Fruit fly (Drosophila melanogaster) whole organism, embryonic: Measurements from ENCODE around the gene lap.

ENCODE experiments used
- CG10274 ChIP-seq: fragments of 200-800 bp; sonication (Bioruptor generic); optimal IDR thresholded peaks from 3 replicates; lab custom pipeline; 2017; ENCODE audit warnings: missing biosample characterization, mild to moderate bottlenecking, missing genetic modification characterization
- CG10654 ChIP-seq: fragments of 200-800 bp; sonication (Bioruptor generic); optimal IDR thresholded peaks from 2 replicates; lab custom pipeline; 2016; ENCODE audit warnings: missing biosample characterization, missing genetic modification characterization
- CG13296 ChIP-seq: fragments of 200-800 bp; sonication (Bioruptor generic); optimal IDR thresholded peaks from 3 replicates; lab custom pipeline; 2018; ENCODE audit warnings: missing biosample characterization, mild to moderate bottlenecking, missing genetic modification characterization
- CG14710 ChIP-seq: fragments of 200-800 bp; sonication (Bioruptor generic); optimal IDR thresholded peaks from 3 replicates; lab custom pipeline; 2019; ENCODE audit warnings: missing biosample characterization, mild to moderate bottlenecking, missing genetic modification characterization, moderate library complexity
- CG15011 ChIP-seq: fragments of 200-800 bp; sonication (Bioruptor generic); optimal IDR thresholded peaks from 3 replicates; lab custom pipeline; 2018; ENCODE audit warnings: missing biosample characterization, mild to moderate bottlenecking, missing genetic modification characterization
- CG15073 ChIP-seq: fragments of 200-800 bp; sonication (Bioruptor generic); optimal IDR thresholded peaks from 2 replicates; lab custom pipeline; 2016; ENCODE audit warnings: missing biosample characterization, missing genetic modification characterization
- CG1529 ChIP-seq: fragments of 200-800 bp; sonication (Bioruptor generic); optimal IDR thresholded peaks from 3 replicates; lab custom pipeline; 2018; ENCODE audit warnings: missing biosample characterization, missing genetic modification characterization
- CG15479 ChIP-seq: fragments of 200-800 bp; sonication (Bioruptor generic); optimal IDR thresholded peaks from 3 replicates; lab custom pipeline; 2019; ENCODE audit warnings: missing biosample characterization, mild to moderate bottlenecking, missing genetic modification characterization, moderate library complexity
- CG17359 ChIP-seq: fragments of 200-800 bp; sonication (Bioruptor generic); optimal IDR thresholded peaks from 3 replicates; lab custom pipeline; 2018; ENCODE audit warnings: missing biosample characterization, mild to moderate bottlenecking, missing genetic modification characterization, moderate library complexity
- CG17568 ChIP-seq: fragments of 200-800 bp; sonication (Bioruptor generic); optimal IDR thresholded peaks from 2 replicates; lab custom pipeline; 2018; ENCODE audit warnings: missing biosample characterization, mild to moderate bottlenecking, missing genetic modification characterization, moderate library complexity
- CG30431 ChIP-seq: fragments of 200-800 bp; sonication (Bioruptor generic); optimal IDR thresholded peaks from 2 replicates; lab custom pipeline; 2017; ENCODE audit warnings: missing biosample characterization, missing genetic modification characterization
- CG31224 ChIP-seq: fragments of 200-800 bp; sonication (Bioruptor generic); IDR thresholded peaks from 2 replicates; pipeline ENCODE4 v1.3.6; 2022; ENCODE audit warnings: missing biosample characterization, missing genetic modification characterization
- CG31365 ChIP-seq: fragments of 200-800 bp; sonication (Bioruptor generic); optimal IDR thresholded peaks from 2 replicates; lab custom pipeline; 2018; ENCODE audit warnings: missing biosample characterization, mild to moderate bottlenecking, missing genetic modification characterization
- CG32772 ChIP-seq: fragments of 200-800 bp; sonication (Bioruptor generic); IDR thresholded peaks from 2 replicates; pipeline ENCODE4 v1.3.6; 2022; ENCODE audit warnings: missing biosample characterization, missing genetic modification characterization
- CG33213 ChIP-seq: fragments of 200-800 bp; sonication (Bioruptor generic); optimal IDR thresholded peaks from 3 replicates; lab custom pipeline; 2016; ENCODE audit warnings: missing biosample characterization, missing genetic modification characterization
- CG3995 ChIP-seq: fragments of 200-800 bp; sonication (Bioruptor generic); optimal IDR thresholded peaks from 3 replicates; lab custom pipeline; 2016; ENCODE audit warnings: missing biosample characterization, missing genetic modification characterization
- CG4404 ChIP-seq: fragments of 200-800 bp; sonication (Bioruptor generic); IDR thresholded peaks from 2 replicates; pipeline ENCODE4 v1.3.6; 2022; ENCODE audit warnings: missing biosample characterization, missing genetic modification characterization
- CG4617 ChIP-seq: fragments of 200-800 bp; sonication (Bioruptor generic); optimal IDR thresholded peaks from 3 replicates; lab custom pipeline; 2016; ENCODE audit warnings: missing biosample characterization, missing genetic modification characterization, borderline replicate concordance
- CG6689 ChIP-seq: fragments of 200-800 bp; sonication (Bioruptor generic); IDR thresholded peaks from 2 replicates; pipeline ENCODE4 v1.3.6; 2022; ENCODE audit warnings: missing biosample characterization, missing genetic modification characterization
- CG7271 ChIP-seq: fragments of 200-800 bp; sonication (Bioruptor generic); optimal IDR thresholded peaks from 2 replicates; lab custom pipeline; 2018; ENCODE audit warnings: missing biosample characterization, mild to moderate bottlenecking, missing genetic modification characterization, moderate library complexity
- CG8765 ChIP-seq: fragments of 200-800 bp; sonication (Bioruptor generic); IDR thresholded peaks from 2 replicates; pipeline ENCODE4 v1.3.6; 2022; ENCODE audit warnings: missing biosample characterization, missing genetic modification characterization
- CG9727 ChIP-seq: fragments of 200-800 bp; sonication (Bioruptor generic); optimal IDR thresholded peaks from 3 replicates; lab custom pipeline; 2017; ENCODE audit warnings: missing biosample characterization, mild to moderate bottlenecking, missing genetic modification characterization
- Dll ChIP-seq: fragments of 200-800 bp; sonication (Bioruptor generic); IDR thresholded peaks from 4 replicates; pipeline ENCODE4 v1.3.6; 2022; ENCODE audit warnings: missing biosample characterization, missing genetic modification characterization; ENCODE audit not compliant: partially characterized antibody
- Fer1 ChIP-seq: fragments of 200-800 bp; sonication (Bioruptor generic); optimal IDR thresholded peaks from 2 replicates; lab custom pipeline; 2017; ENCODE audit warnings: missing biosample characterization, mild to moderate bottlenecking, missing genetic modification characterization
- Gug ChIP-seq: fragments of 200-800 bp; sonication (Bioruptor generic); IDR thresholded peaks from 4 replicates; pipeline ENCODE4 v1.3.6; 2022; ENCODE audit warnings: missing biosample characterization, missing genetic modification characterization
- HHEX ChIP-seq: fragments of 200-800 bp; sonication (Bioruptor generic); optimal IDR thresholded peaks from 3 replicates; lab custom pipeline; 2017; ENCODE audit warnings: missing biosample characterization, mild to moderate bottlenecking, missing genetic modification characterization, missing genetic modification reagents
- HLHmδ ChIP-seq: fragments of 200-800 bp; sonication (Bioruptor generic); optimal IDR thresholded peaks from 2 replicates; lab custom pipeline; 2018; ENCODE audit warnings: missing biosample characterization, mild to moderate bottlenecking, missing genetic modification characterization, moderate library complexity
- Hr78 ChIP-seq, 2 experiments: fragments of 200-800 bp in 1 of 2; fragments of >200 bp in 1 of 2; sonication (Bioruptor generic) in 1 of 2; optimal IDR thresholded peaks; 2 replicates each; lab custom pipeline; 2017 to 2019; ENCODE audit warnings: missing biosample characterization in 2 of 2, missing genetic modification characterization in 2 of 2, mild to moderate bottlenecking in 1 of 2, moderate library complexity in 1 of 2
- MTF-1 ChIP-seq: fragments of 200-800 bp; sonication (Bioruptor generic); optimal IDR thresholded peaks from 2 replicates; lab custom pipeline; 2018; ENCODE audit warnings: missing biosample characterization, mild to moderate bottlenecking, missing genetic modification characterization, borderline replicate concordance
- Med ChIP-seq: fragments of 200-800 bp; sonication (Bioruptor generic); peaks from one replicate; lab custom pipeline; 2016; ENCODE audit warnings: missing biosample characterization, missing genetic modification characterization, mild to moderate bottlenecking, inconsistent platforms, moderate library complexity
- Mes4 ChIP-seq: fragments of 200-800 bp; sonication (Bioruptor generic); optimal IDR thresholded peaks from 2 replicates; lab custom pipeline; 2016; ENCODE audit warnings: missing biosample characterization, missing genetic modification characterization
- NK7.1 ChIP-seq: fragments of 200-800 bp; sonication (Bioruptor generic); optimal IDR thresholded peaks from 3 replicates; lab custom pipeline; 2016; ENCODE audit warnings: missing biosample characterization, missing genetic modification characterization
- Rfx ChIP-seq: fragments of 200-800 bp; sonication (Bioruptor generic); IDR thresholded peaks from 2 replicates; pipeline ENCODE4 v1.3.6; 2022; ENCODE audit warnings: missing biosample characterization, missing genetic modification characterization
- YL-1 ChIP-seq: fragments of 200-800 bp; sonication (Bioruptor generic); optimal IDR thresholded peaks from 3 replicates; lab custom pipeline; 2017; ENCODE audit warnings: missing biosample characterization, mild to moderate bottlenecking, missing genetic modification characterization
- ato ChIP-seq: fragments of 200-800 bp; sonication (Bioruptor generic); IDR thresholded peaks from 2 replicates; pipeline ENCODE4 v1.3.6; 2022; ENCODE audit warnings: missing biosample characterization, missing genetic modification characterization; ENCODE audit not compliant: partially characterized antibody
- caup ChIP-seq: fragments of 200-800 bp; sonication (Bioruptor generic); optimal IDR thresholded peaks from 3 replicates; lab custom pipeline; 2017; ENCODE audit warnings: missing biosample characterization, mild to moderate bottlenecking, missing genetic modification characterization, moderate library complexity; ENCODE audit not compliant: severe bottlenecking
- crc ChIP-seq: fragments of 200-800 bp; sonication (Bioruptor generic); optimal IDR thresholded peaks from 2 replicates; lab custom pipeline; 2016; ENCODE audit warnings: missing biosample characterization, missing genetic modification characterization
- crp ChIP-seq, 2 experiments: fragments of 200-800 bp; sonication (Bioruptor generic); optimal IDR thresholded peaks; 2 replicates in 1 of 2; 3 replicates in 1 of 2; lab custom pipeline; 2017; ENCODE audit warnings: missing biosample characterization in 2 of 2, missing genetic modification characterization in 2 of 2, mild to moderate bottlenecking in 1 of 2, moderate library complexity in 1 of 2
- dm ChIP-seq: fragments of 200-800 bp; sonication (Bioruptor generic); optimal IDR thresholded peaks from 3 replicates; lab custom pipeline; 2016; ENCODE audit warnings: missing biosample characterization, missing genetic modification characterization
- dmrt99B ChIP-seq: fragments of 200-800 bp; sonication (Bioruptor generic); optimal IDR thresholded peaks from 2 replicates; lab custom pipeline; 2018; ENCODE audit warnings: missing biosample characterization, mild to moderate bottlenecking, missing genetic modification characterization, moderate library complexity
- eve ChIP-seq, 2 experiments: fragments of >200 bp; optimal IDR thresholded peaks; 2 replicates each; lab custom pipeline; 2017; ENCODE audit warnings: missing biosample characterization in 2 of 2, missing genetic modification characterization in 2 of 2
- ewg ChIP-seq: fragments of 200-800 bp; sonication (Bioruptor generic); optimal IDR thresholded peaks from 3 replicates; lab custom pipeline; 2017; ENCODE audit warnings: mild to moderate bottlenecking, missing biosample characterization, missing genetic modification reagents, missing genetic modification characterization
- mld ChIP-seq: fragments of 200-800 bp; sonication (Bioruptor generic); IDR thresholded peaks from 3 replicates; pipeline ENCODE4 v1.3.6; 2022; ENCODE audit warnings: missing biosample characterization, missing genetic modification characterization; ENCODE audit not compliant: partially characterized antibody
- nmo ChIP-seq: fragments of 200-800 bp; sonication (Bioruptor generic); optimal IDR thresholded peaks from 2 replicates; lab custom pipeline; 2018; ENCODE audit warnings: missing biosample characterization, mild to moderate bottlenecking, missing genetic modification characterization, moderate library complexity
- sima ChIP-seq: fragments of 200-800 bp; sonication (Bioruptor generic); optimal IDR thresholded peaks from 2 replicates; lab custom pipeline; 2016; ENCODE audit warnings: missing biosample characterization, missing genetic modification characterization
- slbo ChIP-seq: fragments of 200-800 bp; sonication (Bioruptor generic); IDR thresholded peaks from 2 replicates; pipeline ENCODE4 v1.3.6; 2022; ENCODE audit warnings: missing biosample characterization, missing genetic modification characterization

The lap gene

DNA sequence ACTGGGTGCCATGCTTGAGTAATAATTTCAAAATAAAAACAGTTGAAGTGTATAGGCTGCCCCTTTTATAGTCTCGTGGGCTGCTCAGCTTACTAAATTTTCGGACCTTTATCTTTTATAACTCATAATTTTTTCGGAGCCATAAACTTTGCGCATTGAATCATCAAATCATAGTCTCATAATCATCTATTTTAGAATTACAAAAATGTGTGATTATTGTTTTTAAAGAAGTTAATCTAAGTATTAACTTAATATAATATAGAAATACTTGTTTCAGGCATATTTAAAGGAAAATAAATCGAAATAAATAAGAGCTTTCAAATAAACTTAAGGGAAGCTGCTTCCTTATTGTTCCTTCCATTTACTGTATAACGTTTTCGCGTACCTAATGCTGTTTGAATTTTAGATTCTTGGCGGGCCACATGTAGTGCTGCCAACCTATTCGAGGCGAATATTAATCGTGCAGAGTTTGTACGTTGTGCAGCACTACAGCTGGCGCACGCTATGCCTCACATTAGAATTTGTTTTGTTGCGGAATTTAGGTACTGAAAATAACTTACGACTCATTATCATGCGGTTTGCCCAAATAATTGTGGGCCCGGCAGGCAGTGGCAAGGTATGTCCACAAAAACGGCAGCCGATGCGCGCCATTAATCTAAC lies 42.4 kb upstream of the lap start, which contains the start of the genes CG14610 and CG2656 (continued):
- peak; percentile 15 for TF ChIP-seq CG31365 (tag; lab: Kevin White, UChicago)
- peak; percentile 77 for TF ChIP-seq CG10654
- peak; percentile 7 for TF ChIP-seq CG1529 (GFP tag; lab: Kevin White, UChicago)
- TF ChIP-seq ato: 0 out of 2 replicates have a peak, but pooled peaks have one; percentile 38
- peak; percentile 85 for TF ChIP-seq Rfx (GFP tag; lab: Robert Waterston, UW)
- TF ChIP-seq CG14710 (tag; lab: Kevin White, UChicago): peak; percentile 67
- peak; percentile 78 for TF ChIP-seq caup
- TF ChIP-seq dmrt99B (tag; lab: Kevin White, UChicago): no peak
- no peak for TF ChIP-seq CG4404 (GFP tag; lab: Robert Waterston, UW)
- TF ChIP-seq eve (GFP tag; optimal IDR thresholded peaks at IDR 0.05; lab: Kevin White, UChicago): no peak
- peak; percentile 52; the same call in 2 of the 4 replicates for TF ChIP-seq Dll (GFP tag; lab: Robert Waterston, UW)
- peak; percentile 89 for TF ChIP-seq Gug (GFP tag; lab: Robert Waterston, UW)
- TF ChIP-seq Hr78 (GFP tag; optimal IDR thresholded peaks at IDR 0.05; lab: Kevin White, UChicago): no peak
- TF ChIP-seq MTF-1 (GFP tag; lab: Kevin White, UChicago): peak; percentile 52
- TF ChIP-seq Fer1: peak; percentile 92
- peak; percentile 89 for TF ChIP-seq slbo (GFP tag; lab: Robert Waterston, UW)
- TF ChIP-seq sima: no peak
- TF ChIP-seq CG9727 (GFP tag; lab: Kevin White, UChicago): peak; percentile 45
- TF ChIP-seq HLHmδ (GFP tag; lab: Kevin White, UChicago): no peak
- TF ChIP-seq CG32772 (GFP tag; lab: Robert Waterston, UW): peak; percentile 56
- TF ChIP-seq YL-1 (GFP tag; lab: Kevin White, UChicago): peak; percentile 80
- TF ChIP-seq CG15011 (GFP tag; lab: Kevin White, UChicago): no peak
- TF ChIP-seq dm (GFP tag; lab: Kevin White, UChicago): peak; percentile 94
- peak; percentile 54 for TF ChIP-seq NK7.1 (GFP tag; lab: Kevin White, UChicago)

DNA sequence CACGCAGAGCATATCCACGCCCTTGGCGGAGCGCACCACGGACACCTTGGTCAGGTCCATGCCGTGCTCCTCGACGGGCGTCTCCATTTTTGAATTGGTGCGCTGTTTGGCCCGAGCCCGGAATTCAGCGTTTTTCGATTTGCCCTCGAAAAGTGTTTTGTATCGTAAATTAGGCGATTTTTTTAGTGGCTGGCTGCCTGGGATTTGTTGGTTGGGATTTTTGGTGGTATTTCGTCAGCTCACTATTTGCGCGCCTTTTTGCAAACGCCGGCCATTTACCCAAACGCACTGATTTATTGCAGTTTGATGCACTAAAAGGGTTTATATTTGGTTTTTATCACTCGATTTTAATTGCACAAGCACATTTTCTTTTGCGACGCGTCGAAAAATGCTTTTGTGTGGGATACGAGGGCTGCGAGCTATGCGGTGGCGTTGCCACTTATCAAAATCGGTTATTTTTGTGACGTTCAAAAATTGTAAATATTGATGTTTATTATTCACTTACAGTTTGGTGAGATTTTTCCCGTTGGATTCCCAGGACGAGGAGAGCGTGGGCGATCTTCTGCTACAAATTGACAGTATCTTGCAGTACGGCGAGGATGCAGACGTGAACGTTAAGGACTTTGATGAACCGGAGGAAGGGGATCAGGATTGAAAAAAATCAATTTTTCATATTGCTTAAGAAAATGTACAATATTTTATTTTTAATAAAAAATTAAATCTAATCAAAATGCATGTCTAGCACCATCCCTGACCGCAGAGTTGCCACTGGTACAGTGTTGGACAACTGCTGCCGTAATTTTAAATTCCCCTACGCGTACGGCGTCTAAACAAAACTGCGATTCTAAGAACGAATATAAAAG lies 36.0 kb upstream of the lap start, which contains the start of the genes gfzf and Sas-4:
Gene gfzf, minus strand, starts transcription at position 425 of the 863 bp plus-strand sequence.
Gene Sas-4, plus strand, starts transcription at position 824 of the 863 bp plus-strand sequence.
- TF ChIP-seq CG7271 (tag; lab: Kevin White, UChicago) (no peak), CG4617 (GFP tag; lab: Kevin White, UChicago) (peak; percentile 81), Mes4 (GFP tag; lab: Kevin White, UChicago) (no peak), CG33213 (GFP tag; lab: Kevin White, UChicago) (peak; percentile 42), CG10274 (GFP tag; lab: Kevin White, UChicago) (peak; percentile 37), Med (GFP tag; lab: Kevin White, UChicago) (peak; percentile 82), CG3995 (peak; percentile 39), HHEX (GFP tag; lab: Kevin White, UChicago) (peak; percentile 58), CG30431 (GFP tag; lab: Kevin White, UChicago) (peak; percentile 56), CG17568 (GFP tag; lab: Kevin White, UChicago) (no peak), CG13296 (GFP tag; lab: Kevin White, UChicago) (peak; percentile 4), CG15073 (GFP tag; lab: Kevin White, UChicago) (no peak), crc (GFP tag; lab: Kevin White, UChicago) (no peak), ewg (GFP tag; lab: Kevin White, UChicago) (peak; percentile 40), CG8765 (GFP tag; lab: Robert Waterston, UW) (peak; percentile 35; the same call in 1 of the 2 replicates), CG31224 (GFP tag; lab: Robert Waterston, UW) (peak; percentile 59), CG6689 (GFP tag; lab: Robert Waterston, UW) (peak; percentile 77), mld (GFP tag; lab: Robert Waterston, UW) (no peak), CG15479 (GFP tag; lab: Kevin White, UChicago) (peak; percentile 6), nmo (GFP tag; lab: Kevin White, UChicago) (peak; percentile 76), crp (GFP tag; optimal IDR thresholded peaks at IDR 0.05; lab: Kevin White, UChicago) (peak in 1 of 2 experiments; percentile 37), CG17359 (tag; lab: Kevin White, UChicago) (peak; percentile 48)
